Worm (Caenorhabditis elegans): ENCODE results near the gene gpd-1.

The gpd-1 gene

ce11 chrII:10388041-10388706, 5.8 kb upstream of the gpd-1 start (continued):
- peak; percentile 51 for TF ChIP-seq ref-2 (tag; optimal IDR thresholded peaks at IDR 0.05)
- TF ChIP-seq pros-1 (tag; optimal IDR thresholded peaks at IDR 0.05) = peak; percentile 10
- TF ChIP-seq fax-1 (tag; optimal IDR thresholded peaks at IDR 0.05) = peak; percentile 63
- TF ChIP-seq mec-3 (tag; optimal IDR thresholded peaks at IDR 0.05; ENCODE audit: borderline replicate concordance) = no peak
- TF ChIP-seq ceh-30 (tag; optimal IDR thresholded peaks at IDR 0.05) = no peak
- TF ChIP-seq pqm-1 (tag; optimal IDR thresholded peaks at IDR 0.05) = no peak
- TF ChIP-seq unc-3 (GFP tag; conservative IDR thresholded peaks at IDR 0.05) = peak; percentile 49; the same call in 1 of the 2 replicates
- TF ChIP-seq unc-3 (tag; optimal IDR thresholded peaks at IDR 0.05) = peak; percentile 36
- no peak for TF ChIP-seq nhr-11 (tag; optimal IDR thresholded peaks at IDR 0.05)
- no peak for TF ChIP-seq unc-86 (tag; optimal IDR thresholded peaks at IDR 0.05)
- TF ChIP-seq elt-2 (tag; optimal IDR thresholded peaks at IDR 0.05) = peak; percentile 86
- TF ChIP-seq T23F11.4 (GFP tag; optimal IDR thresholded peaks at IDR 0.05) = no peak
- TF ChIP-seq gmeb-2 (tag; optimal IDR thresholded peaks at IDR 0.05) = peak; percentile 67
- TF ChIP-seq syd-9 (tag; optimal IDR thresholded peaks at IDR 0.05) = no peak
- TF ChIP-seq dve-1 (tag; optimal IDR thresholded peaks at IDR 0.05) = peak; percentile 16
- no peak for TF ChIP-seq rnt-1 (tag; optimal IDR thresholded peaks at IDR 0.05)
- peak; percentile 61 for TF ChIP-seq pha-2 (tag; optimal IDR thresholded peaks at IDR 0.05)
- peak; percentile 34 for TF ChIP-seq madf-2 (tag; optimal IDR thresholded peaks at IDR 0.05)
- no peak for TF ChIP-seq odd-2 (tag; optimal IDR thresholded peaks at IDR 0.05)
- TF ChIP-seq ceh-14 (tag; optimal IDR thresholded peaks at IDR 0.05) = peak; percentile 70
- peak; percentile 13 for TF ChIP-seq hlh-8 (tag; optimal IDR thresholded peaks at IDR 0.05)
- no peak for TF ChIP-seq elt-4 (tag; optimal IDR thresholded peaks at IDR 0.05)
- TF ChIP-seq ceh-31 (tag; optimal IDR thresholded peaks at IDR 0.05) = peak; percentile 56
- no peak for TF ChIP-seq dmd-4 (tag; optimal IDR thresholded peaks at IDR 0.05; ENCODE audit: borderline replicate concordance)
- peak; percentile 50 for TF ChIP-seq Y22D7AL.16 (tag; optimal IDR thresholded peaks at IDR 0.05)
- TF ChIP-seq che-1 (tag; optimal IDR thresholded peaks at IDR 0.05) = peak; percentile 60
- peak; percentile 69 for TF ChIP-seq nfya-1 (tag; optimal IDR thresholded peaks at IDR 0.05)
- TF ChIP-seq ceh-45 (GFP tag; IDR thresholded peaks at IDR 0.05) = peak; percentile 53; the same call in 1 of the 2 replicates
- TF ChIP-seq fkh-10 (GFP tag; optimal IDR thresholded peaks at IDR 0.05) = no peak
- TF ChIP-seq sdc-2 (tag; optimal IDR thresholded peaks at IDR 0.05) = no peak

ce11 chrII:10389038-10389437, 4.9 kb upstream of the gpd-1 start:
- TF ChIP-seq ceh-30 (tag; optimal IDR thresholded peaks at IDR 0.05) = no peak
- no peak for TF ChIP-seq pqm-1 (tag; optimal IDR thresholded peaks at IDR 0.05)
- TF ChIP-seq elt-2 (tag; optimal IDR thresholded peaks at IDR 0.05) = peak; percentile 37
- no peak for TF ChIP-seq ets-4 (tag; optimal IDR thresholded peaks at IDR 0.05)
- TF ChIP-seq hlh-30 (tag; optimal IDR thresholded peaks at IDR 0.05; ENCODE audit: insufficient read depth) = peak; percentile 52

ce11 chrII:10389776-10390175, 4.2 kb upstream of the gpd-1 start:
- TF ChIP-seq tbx-2 (tag; optimal IDR thresholded peaks at IDR 0.05) (peak; percentile 9), ceh-30 (tag; optimal IDR thresholded peaks at IDR 0.05) (no peak)

ce11 chrII:10390250-10390821, 3.6 kb upstream of the gpd-1 start:
- peak; percentile 1 for TF ChIP-seq elt-2 (tag; optimal IDR thresholded peaks at IDR 0.05)
- no peak for TF ChIP-seq fax-1 (tag; optimal IDR thresholded peaks at IDR 0.05)
- no peak for TF ChIP-seq unc-86 (tag; optimal IDR thresholded peaks at IDR 0.05)
- TF ChIP-seq pat-9 (tag; optimal IDR thresholded peaks at IDR 0.05) = no peak
- no peak for TF ChIP-seq pqm-1 (tag; optimal IDR thresholded peaks at IDR 0.05)
- TF ChIP-seq K02D7.2 (tag; optimal IDR thresholded peaks at IDR 0.05) = no peak
